Fruit fly (Drosophila melanogaster) Kc167 (cell line): ENCODE data around the gene DhpD.

Experiments used
- h ChIP-seq: fragments of >200 bp; optimal IDR thresholded peaks from 3 replicates; lab custom pipeline; 2018; ENCODE audit warnings: missing external identifiers
- ttk ChIP-seq: sonication (Bioruptor generic); optimal IDR thresholded peaks from 2 replicates; lab custom pipeline; 2017; ENCODE audit warnings: missing external identifiers

DNA sequence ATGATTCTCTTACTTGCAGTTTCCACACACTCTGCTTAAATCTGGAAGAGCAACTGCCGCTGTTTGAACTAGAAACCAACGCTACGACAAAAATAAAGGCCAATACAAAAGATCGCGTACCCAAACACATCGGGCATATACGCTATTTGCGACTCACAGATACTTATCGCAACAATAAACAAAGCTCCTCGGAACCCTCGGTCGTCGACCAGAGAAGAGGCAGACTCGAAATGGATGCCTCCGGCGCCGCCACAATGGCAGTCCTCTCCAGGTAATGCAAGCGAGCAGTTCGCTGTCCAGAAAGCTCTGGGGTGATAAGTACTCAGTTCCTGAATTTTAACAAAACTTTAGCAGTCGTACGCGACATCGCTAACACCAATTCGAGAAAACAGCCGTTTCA lies 7.5 kb upstream of the DhpD start:
- TF ChIP-seq h (lab: Kevin White, UChicago) (no peak), ttk (lab: Kevin White, UChicago) (no peak)
